Worm (Caenorhabditis elegans) whole organism, L3 larva: ENCODE results near the gene fbxa-12.

ENCODE experiments used
- R02D3.7 ChIP-seq: fragments of 150-350 bp; optimal IDR thresholded peaks from 2 replicates; lab custom pipeline; 2014; ENCODE audit warnings: missing biosample characterization, missing genetic modification characterization
- elt-3 ChIP-seq, 3 experiments: fragments of 150-350 bp in 1 of 3; sonication (generic microtip) in 2 of 3; optimal IDR thresholded peaks; 2 replicates in 2 of 3; 4 replicates in 1 of 3; lab custom pipeline; 2014 to 2017; ENCODE audit warnings: missing biosample characterization in 3 of 3, missing genetic modification characterization in 3 of 3
- pha-4 ChIP-seq: fragments of 150-350 bp; optimal IDR thresholded peaks from 2 replicates; lab custom pipeline; 2014; ENCODE audit warnings: missing biosample characterization, missing genetic modification reagents, missing genetic modification characterization
- pqm-1 ChIP-seq: fragments of 150-350 bp; optimal IDR thresholded peaks from 2 replicates; lab custom pipeline; 2017; ENCODE audit warnings: missing biosample characterization, missing genetic modification characterization, inconsistent platforms
- unc-39 ChIP-seq: sonication (generic microtip); optimal IDR thresholded peaks from 4 replicates; lab custom pipeline; 2017; ENCODE audit warnings: missing biosample characterization, missing genetic modification characterization

ce11 chrIII:2265986-2266701 is 46.6 kb downstream of the fbxa-12 start, which contains the start of gene fbxa-9:
- TF ChIP-seq elt-3 (tag; optimal IDR thresholded peaks at IDR 0.05; lab: Kevin White, UChicago) = no peak
- no peak for TF ChIP-seq pha-4 (tag; lab: Kevin White, UChicago)
- no peak for TF ChIP-seq R02D3.7 (tag; lab: Kevin White, UChicago)
- no peak for TF ChIP-seq unc-39 (tag; lab: Kevin White, UChicago)
- TF ChIP-seq pqm-1 = peak; percentile 74
